Fruit fly (Drosophila melanogaster): Measurements from ENCODE around the gene Atf3.

dm6 chrX:1249612-1250011, 25.5 kb downstream of the Atf3 start:
- TF ChIP-seq lola (GFP tag; optimal IDR thresholded peaks at IDR 0.05) (no peak), OdsH (GFP tag; optimal IDR thresholded peaks at IDR 0.05) (peak; percentile 52)
